Worm (Caenorhabditis elegans): Measurements from ENCODE around the gene ceh-39.

ce11 chrX:1890817-1891216 is 34.8 kb upstream of the ceh-39 start:
- no peak for TF ChIP-seq skn-1 (tag; optimal IDR thresholded peaks at IDR 0.05)
- TF ChIP-seq lsy-2 (tag; optimal IDR thresholded peaks at IDR 0.05) = no peak
- TF ChIP-seq ama-1 (optimal IDR thresholded peaks at IDR 0.05) = no peak
- TF ChIP-seq elt-1 (tag; optimal IDR thresholded peaks at IDR 0.05) = no peak
- TF ChIP-seq nhr-6 (tag; optimal IDR thresholded peaks at IDR 0.05) = no peak
- no peak for TF ChIP-seq dmd-4 (tag; optimal IDR thresholded peaks at IDR 0.05)
- no peak for TF ChIP-seq snpc-4 (tag; optimal IDR thresholded peaks at IDR 0.05)
- TF ChIP-seq lin-13 (GFP tag; optimal IDR thresholded peaks at IDR 0.05) = no peak
- TF ChIP-seq nhr-237 (tag; optimal IDR thresholded peaks at IDR 0.05) = no peak
- no peak for TF ChIP-seq zag-1 (tag; optimal IDR thresholded peaks at IDR 0.05)

Data from whole organism, L2 larva.